Worm (Caenorhabditis elegans) whole organism, late embryonic: ENCODE data around the gene flp-3.

Experiments used
- Y22D7AL.16 ChIP-seq: sonication (generic microtip); optimal IDR thresholded peaks from 2 replicates; lab custom pipeline; 2016; ENCODE audit warnings: missing genetic modification characterization, missing compliant biosample characterization
- ceh-19 ChIP-seq: fragments of 200-800 bp; sonication (Bioruptor generic); optimal IDR thresholded peaks from 2 replicates; lab custom pipeline; 2018; ENCODE audit warnings: mild to moderate bottlenecking, missing genetic modification characterization, missing compliant biosample characterization
- ceh-9 ChIP-seq: sonication (generic microtip); optimal IDR thresholded peaks from 2 replicates; lab custom pipeline; 2016; ENCODE audit warnings: mild to moderate bottlenecking, missing genetic modification characterization, inconsistent platforms, missing compliant biosample characterization
- nfya-1 ChIP-seq: sonication (generic microtip); optimal IDR thresholded peaks from 2 replicates; lab custom pipeline; 2017; ENCODE audit warnings: missing genetic modification characterization, mild to moderate bottlenecking, missing compliant biosample characterization, antibody characterized with exemption, moderate library complexity
- pqm-1 ChIP-seq: sonication (generic microtip); optimal IDR thresholded peaks from 2 replicates; lab custom pipeline; 2016; ENCODE audit warnings: missing genetic modification characterization, missing compliant biosample characterization
- tbx-2 ChIP-seq: sonication (generic microtip); optimal IDR thresholded peaks from 2 replicates; lab custom pipeline; 2016; ENCODE audit warnings: missing genetic modification characterization, missing compliant biosample characterization
- unc-55 ChIP-seq: sonication (generic microtip); optimal IDR thresholded peaks from 2 replicates; lab custom pipeline; 2017; ENCODE audit warnings: missing biosample characterization, missing genetic modification reagents, missing genetic modification characterization

- TF ChIP-seq pqm-1 (tag; lab: Kevin White, UChicago) (no peak), unc-55 (no peak), nfya-1 (tag; lab: Kevin White, UChicago) (no peak), ceh-9 (tag; lab: Kevin White, UChicago) (no peak), Y22D7AL.16 (tag; lab: Kevin White, UChicago) (no peak), tbx-2 (tag; lab: Kevin White, UChicago) (no peak), ceh-19 (GFP tag; lab: Kevin White, UChicago) (no peak)
These were observed 48.5 kb upstream of the flp-3 start for ce11 chrX:10141264-10141663.
